Worm (Caenorhabditis elegans): ENCODE data around the gene droe-8.

DNA sequence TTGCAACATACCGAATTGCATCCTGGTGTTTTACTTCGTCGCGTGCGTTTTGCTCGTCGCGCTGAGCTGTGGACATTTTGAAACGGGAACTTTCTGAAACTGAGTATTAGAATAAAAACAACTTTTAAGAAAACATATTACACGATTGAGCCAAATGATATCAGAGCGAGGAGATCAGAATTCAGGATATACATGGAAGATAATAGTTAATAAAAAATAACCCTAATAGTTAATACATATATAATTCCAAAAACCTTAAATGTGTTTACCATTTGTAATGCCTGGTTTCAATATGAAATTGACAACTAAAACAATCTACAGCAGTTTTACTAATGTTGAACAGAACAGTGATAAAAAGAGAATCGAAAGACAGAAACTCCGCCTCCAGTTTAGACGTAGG is 36.5 kb downstream of the droe-8 start, which contains the start of gene B0507.8:
- no peak for TF ChIP-seq mel-28 (tag; optimal IDR thresholded peaks at IDR 0.05; ENCODE audit: borderline replicate concordance)
- TF ChIP-seq hmg-20 (GFP tag; IDR thresholded peaks at IDR 0.05), result no peak
- TF ChIP-seq let-607 (tag; optimal IDR thresholded peaks at IDR 0.05), result no peak
- TF ChIP-seq hmg-1.2 (GFP tag; IDR thresholded peaks at IDR 0.05), result no peak
- TF ChIP-seq unc-62 (GFP tag; optimal IDR thresholded peaks at IDR 0.05), result no peak

Data from whole organism, young adult.